Worm (Caenorhabditis elegans) whole organism, early embryonic: ENCODE data around the gene Y116F11B.6.
A peak's percentile ranks its signal among the peaks of the same experiment; 100 is the strongest.

Source experiments
- B0310.2 ChIP-seq: sonication (generic microtip); optimal IDR thresholded peaks from 2 replicates; lab custom pipeline; 2016; ENCODE audit warnings: mild to moderate bottlenecking, missing genetic modification characterization, missing compliant biosample characterization
- F13C5.2 ChIP-seq: sonication (generic microtip); optimal IDR thresholded peaks from 2 replicates; lab custom pipeline; 2017; ENCODE audit warnings: mild to moderate bottlenecking, missing genetic modification characterization, inconsistent platforms, missing compliant biosample characterization
- aly-1 ChIP-seq: sonication (generic microtip); optimal IDR thresholded peaks from 2 replicates; lab custom pipeline; 2016; ENCODE audit warnings: missing genetic modification characterization, missing compliant biosample characterization
- ama-1 ChIP-seq: fragments of 150-350 bp; optimal IDR thresholded peaks from 2 replicates; lab custom pipeline; 2014
- ceh-13 ChIP-seq: fragments of 200-800 bp; sonication (Bioruptor generic); optimal IDR thresholded peaks from 2 replicates; lab custom pipeline; 2018; ENCODE audit warnings: mild to moderate bottlenecking, missing genetic modification characterization, missing compliant biosample characterization
- ceh-36 ChIP-seq: sonication (generic microtip); optimal IDR thresholded peaks from 2 replicates; lab custom pipeline; 2016; ENCODE audit warnings: missing genetic modification characterization, inconsistent platforms, missing compliant biosample characterization
- ets-7 ChIP-seq: sonication (generic microtip); optimal IDR thresholded peaks from 2 replicates; lab custom pipeline; 2016; ENCODE audit warnings: missing genotype, missing genetic modification characterization, missing compliant biosample characterization
- flt-1 ChIP-seq: fragments of 200-800 bp; sonication (Bioruptor generic); IDR thresholded peaks from 2 replicates; pipeline ENCODE4 v1.3.6; 2022; ENCODE audit warnings: missing genetic modification characterization, missing compliant biosample characterization
- hmbx-1 ChIP-seq: sonication (generic microtip); optimal IDR thresholded peaks from 2 replicates; lab custom pipeline; 2016; ENCODE audit warnings: mild to moderate bottlenecking, missing genetic modification characterization, missing compliant biosample characterization
- hmg-4 ChIP-seq: fragments of 200-800 bp; sonication (Bioruptor generic); optimal IDR thresholded peaks from 2 replicates; lab custom pipeline; 2018; ENCODE audit warnings: mild to moderate bottlenecking, missing genetic modification characterization, missing compliant biosample characterization
- hnd-1 ChIP-seq: sonication (generic microtip); optimal IDR thresholded peaks from 2 replicates; lab custom pipeline; 2016; ENCODE audit warnings: missing genetic modification characterization, missing compliant biosample characterization
- pes-1 ChIP-seq: fragments of 200-800 bp; sonication (Bioruptor generic); IDR thresholded peaks from 2 replicates; pipeline ENCODE4 v1.3.6; 2022; ENCODE audit warnings: missing genetic modification reagents, missing genetic modification characterization, missing compliant biosample characterization
- scrt-1 ChIP-seq: fragments of 200-800 bp; sonication (Bioruptor generic); IDR thresholded peaks from 2 replicates; pipeline ENCODE4 v1.3.6; 2022; ENCODE audit warnings: missing genetic modification characterization, missing compliant biosample characterization
- sea-1 ChIP-seq: fragments of 200-800 bp; sonication (Bioruptor generic); conservative IDR thresholded peaks from 2 replicates; pipeline ENCODE4 v1.3.6; 2022; ENCODE audit warnings: missing genetic modification characterization, missing compliant biosample characterization
- tbx-11 ChIP-seq: fragments of 200-800 bp; sonication (Bioruptor generic); IDR thresholded peaks from 2 replicates; pipeline ENCODE4 v1.3.6; 2022; ENCODE audit warnings: missing genetic modification characterization, missing compliant biosample characterization
- tbx-37 ChIP-seq: fragments of 200-800 bp; sonication (Bioruptor generic); conservative IDR thresholded peaks from 2 replicates; pipeline ENCODE4 v1.3.6; 2022; ENCODE audit warnings: missing genetic modification reagents, missing genetic modification characterization, missing compliant biosample characterization
- tra-4 ChIP-seq: sonication (generic microtip); optimal IDR thresholded peaks from 2 replicates; lab custom pipeline; 2017; ENCODE audit warnings: missing genetic modification characterization, missing compliant biosample characterization

Y116F11B.6 gene

DNA sequence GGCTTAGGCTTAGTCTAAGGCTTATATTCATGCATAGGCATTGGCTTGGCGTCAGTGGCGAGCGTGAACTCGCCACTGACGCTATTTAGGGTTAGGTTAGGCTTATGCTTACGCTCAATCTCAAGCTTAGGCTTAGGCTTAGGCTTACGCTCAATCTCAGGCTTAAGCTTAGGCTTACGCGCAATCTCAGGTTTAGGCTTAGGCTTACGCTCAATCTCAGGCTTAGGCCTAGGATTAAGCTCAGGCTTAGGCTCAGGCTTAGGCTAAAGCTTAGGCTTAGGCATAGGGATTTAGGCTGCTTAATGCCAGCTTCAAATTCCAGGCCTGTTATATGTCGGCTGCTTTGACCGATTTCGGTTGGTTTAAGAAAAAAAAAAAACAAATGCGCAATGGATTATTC lies 25.6 kb downstream of the Y116F11B.6 start:
- TF ChIP-seq flt-1, result no peak
- peak; percentile 87 for TF ChIP-seq ceh-36 (tag; lab: Kevin White, UChicago)

DNA sequence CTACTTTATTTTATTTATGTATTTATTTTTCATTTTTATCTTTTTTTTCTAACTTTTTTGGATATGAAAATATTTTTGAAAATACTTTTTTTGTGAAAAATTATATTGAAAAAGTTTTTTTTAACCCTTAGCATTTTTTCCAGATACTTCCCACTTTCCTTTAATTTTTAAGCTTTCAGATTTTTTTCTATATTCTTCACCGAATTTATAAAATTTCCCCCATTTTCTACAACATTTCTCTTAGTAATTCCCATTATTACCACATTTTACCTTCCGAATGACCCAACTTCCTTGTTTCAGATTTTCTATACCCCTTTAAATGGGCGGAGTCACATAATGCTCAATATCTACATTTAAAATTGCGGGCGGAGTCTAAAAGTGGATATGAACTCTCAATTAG lies 30.9 kb downstream of the Y116F11B.6 start, which contains the start of gene daf-28:
daf-28 (plus strand) TSS at position 301 of the 400 bp plus-strand sequence.
- no peak for TF ChIP-seq B0310.2
- TF ChIP-seq flt-1, result no peak
- no peak for TF ChIP-seq hnd-1 (tag; lab: Kevin White, UChicago)

DNA sequence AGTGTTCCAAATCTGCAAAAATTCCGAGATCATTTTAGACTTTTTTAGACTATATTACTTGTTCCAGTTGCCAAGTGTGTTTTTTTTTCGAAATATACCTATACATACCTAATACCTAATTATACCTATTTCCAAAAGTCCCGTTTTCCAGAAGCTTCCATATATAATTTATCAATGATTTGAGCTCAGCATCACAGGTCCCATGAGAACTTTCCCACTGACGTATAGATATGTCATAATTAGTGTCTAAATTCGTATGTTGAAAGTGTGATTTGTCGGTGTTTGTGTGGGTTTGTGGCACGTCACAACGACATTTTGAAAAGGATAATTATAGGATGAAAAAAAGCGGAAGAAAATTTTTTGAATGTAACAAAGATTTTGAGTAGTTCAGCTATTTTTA lies 40.2 kb downstream of the Y116F11B.6 start:
- TF ChIP-seq ets-7 (tag; lab: Kevin White, UChicago), result no peak
- TF ChIP-seq ama-1, result no peak
- no peak for TF ChIP-seq scrt-1 (GFP tag; lab: Robert Waterston, UW)
- no peak for TF ChIP-seq ceh-13
- no peak for TF ChIP-seq hmg-4 (GFP tag; lab: Kevin White, UChicago)
- TF ChIP-seq aly-1, result no peak
- no peak for TF ChIP-seq sea-1 (GFP tag; lab: Robert Waterston, UW)
- TF ChIP-seq F13C5.2, result no peak
- TF ChIP-seq tbx-11 (GFP tag; lab: Robert Waterston, UW), result no peak
- no peak for TF ChIP-seq tra-4 (tag; lab: Kevin White, UChicago)
- no peak for TF ChIP-seq B0310.2
- no peak for TF ChIP-seq hnd-1 (tag; lab: Kevin White, UChicago)
- TF ChIP-seq pes-1 (GFP tag; lab: Robert Waterston, UW), result no peak
- no peak for TF ChIP-seq flt-1

DNA sequence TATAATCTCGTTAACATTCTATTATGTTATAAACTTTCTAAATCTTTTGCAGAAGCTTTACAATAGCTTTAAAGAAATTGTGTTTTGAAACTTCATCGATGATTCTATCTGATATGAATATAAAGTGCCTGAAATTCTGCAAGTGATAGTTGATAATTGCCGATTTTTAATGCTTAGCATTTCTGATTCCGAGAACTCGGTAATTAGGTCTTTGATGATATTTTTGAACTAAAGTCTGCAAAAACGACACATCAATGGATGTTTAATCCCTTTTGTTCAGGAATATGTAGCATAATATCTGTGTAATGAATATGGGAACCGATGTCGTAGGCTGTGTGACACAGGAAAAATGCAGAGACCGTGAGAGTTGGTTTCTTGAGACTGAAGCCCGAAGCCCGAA lies 43.0 kb downstream of the Y116F11B.6 start:
- TF ChIP-seq sea-1 (GFP tag; lab: Robert Waterston, UW) (no peak), flt-1 (no peak), F13C5.2 (no peak), ama-1 (no peak), hnd-1 (tag; lab: Kevin White, UChicago) (no peak), scrt-1 (GFP tag; lab: Robert Waterston, UW) (no peak), tbx-37 (no peak), hmbx-1 (tag; lab: Kevin White, UChicago) (no peak), pes-1 (GFP tag; lab: Robert Waterston, UW) (no peak), tra-4 (tag; lab: Kevin White, UChicago) (no peak), ceh-13 (no peak), hmg-4 (GFP tag; lab: Kevin White, UChicago) (no peak), tbx-11 (GFP tag; lab: Robert Waterston, UW) (no peak), ceh-36 (tag; lab: Kevin White, UChicago) (no peak), B0310.2 (no peak), aly-1 (no peak), ets-7 (tag; lab: Kevin White, UChicago) (no peak)

DNA sequence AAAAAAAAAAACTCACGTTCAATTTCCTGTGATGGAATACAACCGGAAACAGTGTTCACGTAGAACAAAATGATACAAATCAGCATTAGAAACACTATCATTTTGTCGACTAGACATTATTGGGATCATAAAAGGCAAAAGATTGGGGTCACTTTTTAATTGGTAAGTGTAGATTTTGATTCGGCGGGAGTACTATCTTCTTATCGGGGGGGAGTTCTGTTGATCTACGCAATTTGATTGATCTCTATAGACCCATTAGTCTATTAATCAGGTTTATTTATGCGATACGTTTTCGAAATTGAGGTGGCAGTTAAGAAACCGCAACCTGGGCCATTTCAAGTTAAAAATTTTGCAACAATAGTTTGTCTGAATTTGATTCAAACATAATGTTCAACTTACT lies 44.7 kb downstream of the Y116F11B.6 start, which contains the start of gene Y116F11B.2:
Y116F11B.2 (minus strand) TSS at position 101 of the 400 bp plus-strand sequence.
- no peak for TF ChIP-seq ets-7 (tag; lab: Kevin White, UChicago)

DNA sequence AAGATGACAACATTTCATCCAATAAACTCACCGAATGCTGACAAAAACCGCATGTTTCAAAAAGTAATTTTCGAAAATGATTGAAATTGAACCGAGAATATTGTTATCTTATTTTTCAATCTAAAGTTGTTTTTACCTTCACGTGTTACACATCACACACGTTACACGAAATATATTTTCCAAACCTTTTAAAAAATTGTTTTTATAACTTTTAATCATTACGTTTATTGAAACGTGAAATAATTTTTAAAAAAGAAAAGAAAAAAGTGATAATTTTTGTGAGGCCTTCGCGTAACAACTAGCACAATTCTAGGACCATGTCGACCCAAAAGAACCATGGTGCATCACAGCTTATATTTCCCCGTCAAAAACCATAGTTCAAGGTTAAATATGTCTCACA lies 50.8 kb downstream of the Y116F11B.6 start, which contains the start of gene M162.7:
M162.7 (minus strand) TSS at position 101 of the 400 bp plus-strand sequence.
- TF ChIP-seq sea-1 (GFP tag; lab: Robert Waterston, UW) (no peak), B0310.2 (no peak), ceh-13 (no peak), scrt-1 (GFP tag; lab: Robert Waterston, UW) (no peak), hmg-4 (GFP tag; lab: Kevin White, UChicago) (no peak), ets-7 (tag; lab: Kevin White, UChicago) (no peak), ama-1 (no peak), tbx-37 (no peak), hmbx-1 (tag; lab: Kevin White, UChicago) (no peak)
